Fruit fly (Drosophila melanogaster) whole organism, wandering third instar larva: ENCODE results near the gene CG31809.

Source experiments
- Abd-B ChIP-seq: fragments of >200 bp; optimal IDR thresholded peaks from 2 replicates; lab custom pipeline; 2017; ENCODE audit warnings: missing biosample characterization, missing genetic modification characterization
- rgr ChIP-seq: fragments of 200-800 bp; sonication (Bioruptor generic); optimal IDR thresholded peaks from 3 replicates; lab custom pipeline; 2016; ENCODE audit warnings: missing biosample characterization, mild to moderate bottlenecking, missing genetic modification characterization

- no peak for TF ChIP-seq Abd-B (GFP tag; lab: Kevin White, UChicago)
- TF ChIP-seq rgr (GFP tag; lab: Kevin White, UChicago): no peak
These were observed 9.8 kb downstream of the CG31809 start, which contains the start of gene CG13284 for dm6 chr2L:16848670-16849069.
